Fruit fly (Drosophila melanogaster) whole organism, embryonic: ENCODE data around the gene CG6610.

Experiments used
- CG10147 ChIP-seq: fragments of 200-800 bp; sonication (Bioruptor generic); optimal IDR thresholded peaks from 2 replicates; lab custom pipeline; 2019; ENCODE audit warnings: missing biosample characterization, mild to moderate bottlenecking, missing genetic modification characterization, moderate library complexity
- CG10209 ChIP-seq: fragments of 200-800 bp; sonication (Bioruptor generic); optimal IDR thresholded peaks from 3 replicates; lab custom pipeline; 2017; ENCODE audit warnings: missing biosample characterization, mild to moderate bottlenecking, missing genetic modification characterization, missing genetic modification reagents
- CG10274 ChIP-seq: fragments of 200-800 bp; sonication (Bioruptor generic); optimal IDR thresholded peaks from 3 replicates; lab custom pipeline; 2017; ENCODE audit warnings: missing biosample characterization, mild to moderate bottlenecking, missing genetic modification characterization
- CG10431 ChIP-seq: fragments of 200-800 bp; sonication (Bioruptor generic); optimal IDR thresholded peaks from 3 replicates; lab custom pipeline; 2018; ENCODE audit warnings: missing biosample characterization, mild to moderate bottlenecking, missing genetic modification characterization
- CG12155 ChIP-seq: fragments of 200-800 bp; sonication (Bioruptor generic); optimal IDR thresholded peaks from 3 replicates; lab custom pipeline; 2016; ENCODE audit warnings: missing biosample characterization, missing genetic modification characterization
- CG12219 ChIP-seq: fragments of 200-800 bp; sonication (Bioruptor generic); optimal IDR thresholded peaks from 3 replicates; lab custom pipeline; 2018; ENCODE audit warnings: missing biosample characterization, mild to moderate bottlenecking, missing genetic modification characterization
- CG14441 ChIP-seq: fragments of 200-800 bp; sonication (Bioruptor generic); IDR thresholded peaks from 2 replicates; pipeline ENCODE4 v1.3.6; 2022; ENCODE audit warnings: missing biosample characterization, missing genetic modification characterization
- CG15269 ChIP-seq: fragments of 200-800 bp; sonication (Bioruptor generic); optimal IDR thresholded peaks from 2 replicates; lab custom pipeline; 2018; ENCODE audit warnings: missing biosample characterization, mild to moderate bottlenecking, missing genetic modification characterization, moderate library complexity
- CG15479 ChIP-seq: fragments of 200-800 bp; sonication (Bioruptor generic); optimal IDR thresholded peaks from 3 replicates; lab custom pipeline; 2019; ENCODE audit warnings: missing biosample characterization, mild to moderate bottlenecking, missing genetic modification characterization, moderate library complexity
- CG16813 ChIP-seq: fragments of 200-800 bp; sonication (Bioruptor generic); IDR thresholded peaks from 3 replicates; pipeline ENCODE4 v1.3.6; 2022; ENCODE audit warnings: missing biosample characterization, missing genetic modification characterization; ENCODE audit not compliant: partially characterized antibody
- CG1832 ChIP-seq: fragments of 200-800 bp; sonication (Bioruptor generic); optimal IDR thresholded peaks from 2 replicates; lab custom pipeline; 2017; ENCODE audit warnings: missing biosample characterization, mild to moderate bottlenecking, missing genetic modification characterization, inconsistent platforms
- CG32767 ChIP-seq: fragments of 200-800 bp; sonication (Bioruptor generic); IDR thresholded peaks from 2 replicates; pipeline ENCODE4 v1.3.6; 2022; ENCODE audit warnings: missing biosample characterization, missing genetic modification characterization
- CG4328 ChIP-seq: fragments of 200-800 bp; sonication (Bioruptor generic); optimal IDR thresholded peaks from 3 replicates; lab custom pipeline; 2017; ENCODE audit warnings: missing biosample characterization, missing genetic modification reagents, missing genetic modification characterization
- CG6765 ChIP-seq: fragments of 200-800 bp; sonication (Bioruptor generic); optimal IDR thresholded peaks from 3 replicates; lab custom pipeline; 2017; ENCODE audit warnings: missing biosample characterization, mild to moderate bottlenecking, missing genetic modification characterization
- CG7987 ChIP-seq: fragments of 200-800 bp; sonication (Bioruptor generic); optimal IDR thresholded peaks from 2 replicates; lab custom pipeline; 2018; ENCODE audit warnings: missing biosample characterization, mild to moderate bottlenecking, missing genetic modification characterization, moderate library complexity
- CG8290 ChIP-seq, 3 experiments: fragments of 200-800 bp; sonication (Bioruptor generic); optimal IDR thresholded peaks; 2 replicates each; lab custom pipeline; 2016 to 2019; ENCODE audit warnings: missing biosample characterization in 3 of 3, missing genetic modification characterization in 3 of 3, mild to moderate bottlenecking in 2 of 3, moderate library complexity in 1 of 3
- CG8388 ChIP-seq: fragments of 200-800 bp; sonication (Bioruptor generic); optimal IDR thresholded peaks from 2 replicates; lab custom pipeline; 2019; ENCODE audit warnings: missing biosample characterization, mild to moderate bottlenecking, missing genetic modification characterization, moderate library complexity
- CG9876 ChIP-seq: fragments of 200-800 bp; sonication (Bioruptor generic); optimal IDR thresholded peaks from 2 replicates; lab custom pipeline; 2016; ENCODE audit warnings: missing biosample characterization, missing genetic modification characterization
- CoRest ChIP-seq: fragments of 200-800 bp; sonication (Bioruptor generic); optimal IDR thresholded peaks from 3 replicates; lab custom pipeline; 2018; ENCODE audit warnings: missing biosample characterization, mild to moderate bottlenecking, missing genetic modification characterization, moderate library complexity
- D19B ChIP-seq: fragments of 200-800 bp; sonication (Bioruptor generic); optimal IDR thresholded peaks from 2 replicates; lab custom pipeline; 2017; ENCODE audit warnings: missing biosample characterization, mild to moderate bottlenecking, missing genetic modification characterization
- Dip3 ChIP-seq: fragments of 200-800 bp; sonication (Bioruptor generic); optimal IDR thresholded peaks from 3 replicates; lab custom pipeline; 2016; ENCODE audit warnings: missing biosample characterization, missing genetic modification characterization
- Dp ChIP-seq: fragments of 200-800 bp; sonication (Bioruptor generic); optimal IDR thresholded peaks from 2 replicates; lab custom pipeline; 2018; ENCODE audit warnings: missing biosample characterization, mild to moderate bottlenecking, missing genetic modification characterization, moderate library complexity
- Fer2 ChIP-seq: fragments of 200-800 bp; sonication (Bioruptor generic); optimal IDR thresholded peaks from 2 replicates; lab custom pipeline; 2018; ENCODE audit warnings: missing biosample characterization, mild to moderate bottlenecking, missing genetic modification characterization, moderate library complexity
- Gsc ChIP-seq: fragments of 200-800 bp; sonication (Bioruptor generic); IDR thresholded peaks from 2 replicates; pipeline ENCODE4 v1.3.6; 2022; ENCODE audit warnings: missing biosample characterization, missing genetic modification characterization
- Hmx ChIP-seq: fragments of 200-800 bp; sonication (Bioruptor generic); optimal IDR thresholded peaks from 2 replicates; lab custom pipeline; 2016; ENCODE audit warnings: missing biosample characterization, missing genetic modification characterization
- Lhr ChIP-seq: fragments of 200-800 bp; sonication (Bioruptor generic); optimal IDR thresholded peaks from 3 replicates; lab custom pipeline; 2017; ENCODE audit warnings: mild to moderate bottlenecking, missing biosample characterization, missing genetic modification reagents, missing genetic modification characterization
- NC2α ChIP-seq: fragments of 200-800 bp; sonication (Bioruptor generic); optimal IDR thresholded peaks from 2 replicates; lab custom pipeline; 2016; ENCODE audit warnings: missing biosample characterization, missing genetic modification characterization
- Nf-YB ChIP-seq: fragments of 200-800 bp; sonication (Bioruptor generic); optimal IDR thresholded peaks from 3 replicates; lab custom pipeline; 2019; ENCODE audit warnings: missing biosample characterization, mild to moderate bottlenecking, missing genetic modification characterization, moderate library complexity
- bowl ChIP-seq: fragments of 200-800 bp; sonication (Bioruptor generic); IDR thresholded peaks from 2 replicates; pipeline ENCODE4 v1.3.6; 2022; ENCODE audit warnings: missing biosample characterization, missing genetic modification characterization
- chn ChIP-seq: fragments of 200-800 bp; sonication (Bioruptor generic); optimal IDR thresholded peaks from 2 replicates; lab custom pipeline; 2016; ENCODE audit warnings: missing biosample characterization, missing genetic modification characterization
- danr ChIP-seq: fragments of 200-800 bp; sonication (Bioruptor generic); IDR thresholded peaks from 2 replicates; pipeline ENCODE4 v1.3.6; 2022; ENCODE audit warnings: missing biosample characterization, missing genetic modification characterization
- dmrt11E ChIP-seq: fragments of 200-800 bp; sonication (Bioruptor generic); optimal IDR thresholded peaks from 3 replicates; lab custom pipeline; 2018; ENCODE audit warnings: missing biosample characterization, mild to moderate bottlenecking, missing genetic modification characterization, moderate library complexity
- ems ChIP-seq: fragments of 200-800 bp; sonication (Bioruptor generic); optimal IDR thresholded peaks from 3 replicates; lab custom pipeline; 2016; ENCODE audit warnings: missing biosample characterization, missing genetic modification characterization
- fd102C ChIP-seq: fragments of 200-800 bp; sonication (Bioruptor generic); optimal IDR thresholded peaks from 2 replicates; lab custom pipeline; 2018; ENCODE audit warnings: missing biosample characterization, mild to moderate bottlenecking, missing genetic modification characterization, moderate library complexity
- gcm2 ChIP-seq: fragments of 200-800 bp; sonication (Bioruptor generic); optimal IDR thresholded peaks from 2 replicates; lab custom pipeline; 2016; ENCODE audit warnings: missing biosample characterization, missing genetic modification characterization
- hb ChIP-seq: fragments of 200-800 bp; sonication (Bioruptor generic); IDR thresholded peaks from 3 replicates; pipeline ENCODE4 v1.3.6; 2022; ENCODE audit warnings: missing biosample characterization, missing genetic modification characterization; ENCODE audit not compliant: partially characterized antibody
- inv ChIP-seq: fragments of 200-800 bp; sonication (Bioruptor generic); IDR thresholded peaks from 2 replicates; pipeline ENCODE4 v1.3.6; 2022; ENCODE audit warnings: missing biosample characterization, missing genetic modification characterization; ENCODE audit not compliant: partially characterized antibody
- kay ChIP-seq: fragments of 200-800 bp; sonication (Bioruptor generic); optimal IDR thresholded peaks from 2 replicates; lab custom pipeline; 2016; ENCODE audit warnings: missing biosample characterization, missing genetic modification characterization
- mirr ChIP-seq: fragments of 200-800 bp; sonication (Bioruptor generic); optimal IDR thresholded peaks from 3 replicates; lab custom pipeline; 2018; ENCODE audit warnings: missing biosample characterization, mild to moderate bottlenecking, missing genetic modification characterization
- pan ChIP-seq, 4 experiments: fragments of >200 bp in 3 of 4; fragments of 200-800 bp in 1 of 4; sonication (Bioruptor generic) in 1 of 4; optimal IDR thresholded peaks in 3 of 4; IDR thresholded peaks in 1 of 4; 2 replicates each; pipeline versions ENCODE4 v1.3.6 to Lab custom; 2017 to 2022; ENCODE audit warnings: missing biosample characterization in 2 of 4, missing genetic modification characterization in 2 of 4, mixed read lengths in 1 of 4
- pzg ChIP-seq: fragments of 200-800 bp; sonication (Bioruptor generic); optimal IDR thresholded peaks from 3 replicates; lab custom pipeline; 2018; ENCODE audit warnings: missing biosample characterization, mild to moderate bottlenecking, missing genetic modification characterization, moderate library complexity
- repo ChIP-seq: fragments of 200-800 bp; sonication (Bioruptor generic); optimal IDR thresholded peaks from 2 replicates; lab custom pipeline; 2016; ENCODE audit warnings: missing biosample characterization, missing genetic modification characterization
- salm ChIP-seq: fragments of 200-800 bp; sonication (Bioruptor generic); optimal IDR thresholded peaks from 2 replicates; lab custom pipeline; 2018; ENCODE audit warnings: missing biosample characterization, mild to moderate bottlenecking, missing genetic modification characterization
- shn ChIP-seq: fragments of 200-800 bp; sonication (Bioruptor generic); optimal IDR thresholded peaks from 3 replicates; lab custom pipeline; 2016; ENCODE audit warnings: missing biosample characterization, missing genetic modification characterization
- trh ChIP-seq: fragments of 200-800 bp; sonication (Bioruptor generic); optimal IDR thresholded peaks from 2 replicates; lab custom pipeline; 2016; ENCODE audit warnings: missing biosample characterization, missing genetic modification characterization
- vfl ChIP-seq: fragments of 200-800 bp; sonication (Bioruptor generic); optimal IDR thresholded peaks from 2 replicates; lab custom pipeline; 2016; ENCODE audit warnings: missing biosample characterization, missing genetic modification characterization
- zen ChIP-seq: fragments of 200-800 bp; sonication (Bioruptor generic); optimal IDR thresholded peaks from 3 replicates; lab custom pipeline; 2018; ENCODE audit warnings: missing biosample characterization, mild to moderate bottlenecking, missing genetic modification characterization, moderate library complexity

CG6610 gene

DNA sequence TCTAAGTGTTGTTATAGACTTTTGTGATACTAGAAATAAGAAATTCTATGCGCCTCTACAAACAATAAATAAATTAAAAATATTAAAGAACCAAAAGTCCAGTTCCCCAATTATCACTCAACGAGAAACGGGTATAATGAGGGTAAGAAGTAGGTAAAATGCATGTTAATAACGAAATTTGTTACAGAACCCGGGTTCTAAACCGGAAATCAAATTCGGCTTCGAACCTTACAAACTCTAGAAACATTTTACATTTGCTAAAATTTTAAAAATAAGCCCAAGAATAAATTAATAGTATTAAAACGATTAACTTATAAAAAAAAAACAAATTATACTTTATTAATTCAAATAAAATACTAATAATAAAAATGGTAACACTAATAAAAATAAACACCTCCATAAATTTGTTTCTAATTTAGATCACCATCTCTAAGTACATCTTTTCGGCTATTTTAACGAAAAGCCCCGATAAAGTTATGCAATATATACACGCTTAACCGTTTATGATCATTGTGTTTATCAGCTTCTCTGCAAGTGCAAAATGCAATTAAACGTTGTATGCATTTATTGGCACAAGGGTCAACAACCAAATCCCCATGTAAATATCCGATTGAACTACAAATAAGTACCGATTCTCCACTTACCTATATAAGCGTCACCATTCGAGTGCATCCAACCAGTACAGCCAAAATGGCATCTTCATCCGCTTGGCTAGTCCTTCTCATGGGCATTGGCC lies 3.7 kb upstream of the CG6610 start, which contains the start of gene CG6602 (continued):
- TF ChIP-seq mirr = peak; percentile 70
- TF ChIP-seq trh (GFP tag; lab: Kevin White, UChicago) = peak; percentile 30
- TF ChIP-seq CG7987 (GFP tag; lab: Kevin White, UChicago) = peak; percentile 91
- TF ChIP-seq shn (GFP tag; lab: Kevin White, UChicago) = peak; percentile 37
- TF ChIP-seq CG10274 (GFP tag; lab: Kevin White, UChicago) = peak; percentile 67
- peak; percentile 38 for TF ChIP-seq CG15269 (tag; lab: Kevin White, UChicago)
- TF ChIP-seq pan (optimal IDR thresholded peaks at IDR 0.05; lab: Kevin White, UChicago) = no peak
- peak in 1 of 2 experiments; percentile 88 for TF ChIP-seq pan (GFP tag; optimal IDR thresholded peaks at IDR 0.05 in 1 of 2, IDR thresholded peaks at IDR 0.05 in 1 of 2)
- TF ChIP-seq CG6765 (GFP tag; lab: Kevin White, UChicago) = peak; percentile 80
- TF ChIP-seq zen (tag; lab: Kevin White, UChicago) = peak; percentile 71
- TF ChIP-seq ems (GFP tag; lab: Kevin White, UChicago) = no peak
- no peak for TF ChIP-seq Gsc
- peak; percentile 29 for TF ChIP-seq CG12155 (GFP tag; lab: Kevin White, UChicago)
- no peak for TF ChIP-seq gcm2 (GFP tag; lab: Kevin White, UChicago)
- no peak for TF ChIP-seq CG10431 (GFP tag; lab: Kevin White, UChicago)
- peak; percentile 33 for TF ChIP-seq chn (GFP tag; lab: Kevin White, UChicago)
- TF ChIP-seq CG15479 (GFP tag; lab: Kevin White, UChicago) = no peak
- TF ChIP-seq CG32767 (GFP tag; lab: Robert Waterston, UW) = no peak
- TF ChIP-seq kay = no peak
- TF ChIP-seq Lhr (GFP tag; lab: Kevin White, UChicago) = peak; percentile 41
- TF ChIP-seq dmrt11E (tag; lab: Kevin White, UChicago) = peak; percentile 39
- TF ChIP-seq salm = no peak
- peak; percentile 73 for TF ChIP-seq CG10209 (GFP tag; lab: Kevin White, UChicago)
- TF ChIP-seq CG16813 = no peak
- TF ChIP-seq fd102C (GFP tag; lab: Kevin White, UChicago) = peak; percentile 10
- peak; percentile 25 for TF ChIP-seq CG12219 (GFP tag; lab: Kevin White, UChicago)
- no peak for TF ChIP-seq Nf-YB (GFP tag; lab: Kevin White, UChicago)
- peak; percentile 10 for TF ChIP-seq pzg (GFP tag; lab: Kevin White, UChicago)
- TF ChIP-seq repo = peak; percentile 42
- TF ChIP-seq CG1832 (GFP tag; lab: Kevin White, UChicago) = no peak
- TF ChIP-seq hb (GFP tag; lab: Robert Waterston, UW) = no peak
- TF ChIP-seq Hmx (GFP tag; lab: Kevin White, UChicago) = peak; percentile 22
- TF ChIP-seq CG4328 (GFP tag; lab: Kevin White, UChicago) = peak; percentile 77
- no peak for TF ChIP-seq NC2α
- TF ChIP-seq CG9876 (GFP tag; lab: Kevin White, UChicago) = peak; percentile 78
- TF ChIP-seq CG8388 = peak; percentile 32
- peak; percentile 70 for TF ChIP-seq CG10147
- peak; percentile 50 for TF ChIP-seq Dip3 (GFP tag; lab: Kevin White, UChicago)
- peak; percentile 66 for TF ChIP-seq CG14441 (GFP tag; lab: Robert Waterston, UW)
- TF ChIP-seq danr (GFP tag; lab: Robert Waterston, UW) = peak; percentile 38; the same call in 1 of the 2 replicates
- TF ChIP-seq Fer2 = peak; percentile 51
- TF ChIP-seq vfl = no peak
- TF ChIP-seq CG8290 (GFP tag; optimal IDR thresholded peaks at IDR 0.05; lab: Kevin White, UChicago) = peak; percentile 25
- TF ChIP-seq CG8290 (tag; optimal IDR thresholded peaks at IDR 0.05; lab: Kevin White, UChicago) = peak in 1 of 2 experiments; percentile 67
- TF ChIP-seq D19B (GFP tag; lab: Kevin White, UChicago) = peak; percentile 69
- TF ChIP-seq Dp = no peak
- no peak for TF ChIP-seq inv (GFP tag; lab: Robert Waterston, UW)
- peak; percentile 53 for TF ChIP-seq CoRest (tag; lab: Kevin White, UChicago)
- TF ChIP-seq bowl (GFP tag; lab: Robert Waterston, UW) = no peak
